Worm (Caenorhabditis elegans): ENCODE measurements around the gene D1022.5.
A peak's percentile ranks its signal among the peaks of the same experiment; 100 is the strongest.

Gene D1022.5

ce11 chrII:7478487-7479234, 20.1 kb upstream of the D1022.5 start, which contains the start of the genes aka-1 and ubc-6 (continued):
- TF ChIP-seq lin-40 (tag; optimal IDR thresholded peaks at IDR 0.05) (peak; percentile 95), cebp-2 (GFP tag; IDR thresholded peaks at IDR 0.05) (peak; percentile 78; the same call in 1 of the 2 replicates), nhr-27 (tag; optimal IDR thresholded peaks at IDR 0.05) (peak; percentile 15), aptf-3 (GFP tag; IDR thresholded peaks at IDR 0.05) (no peak), ets-4 (GFP tag; optimal IDR thresholded peaks at IDR 0.05) (no peak), mel-28 (tag; optimal IDR thresholded peaks at IDR 0.05; ENCODE audit: borderline replicate concordance) (no peak), somi-1 (GFP tag; optimal IDR thresholded peaks at IDR 0.05) (peak; percentile 48), F57C9.4 (tag; optimal IDR thresholded peaks at IDR 0.05) (no peak), mcd-1 (GFP tag; IDR thresholded peaks at IDR 0.05) (peak; percentile 96), gei-17 (GFP tag; optimal IDR thresholded peaks at IDR 0.05) (peak; percentile 66), ztf-18 (tag; optimal IDR thresholded peaks at IDR 0.05) (peak; percentile 88), C06A6.2 (GFP tag; conservative IDR thresholded peaks at IDR 0.05) (peak; percentile 97), efl-1 (GFP tag; optimal IDR thresholded peaks at IDR 0.05) (peak; percentile 54)

- no peak for TF ChIP-seq dox-1 (GFP tag; IDR thresholded peaks at IDR 0.05)
- TF ChIP-seq F57A8.1 (GFP tag; optimal IDR thresholded peaks at IDR 0.05) = no peak
- no peak for TF ChIP-seq lsl-1 (GFP tag; optimal IDR thresholded peaks at IDR 0.05)
- TF ChIP-seq tbx-9 (tag; optimal IDR thresholded peaks at IDR 0.05; ENCODE audit: borderline replicate concordance) = no peak
Observed at ce11 chrII:7469318-7469717, 10.7 kb upstream of the D1022.5 start.

- TF ChIP-seq sea-2 (GFP tag; IDR thresholded peaks at IDR 0.05) (no peak), lin-35 (GFP tag; optimal IDR thresholded peaks at IDR 0.05) (no peak), bed-2 (GFP tag; IDR thresholded peaks at IDR 0.05) (no peak), zfh-2 (GFP tag; conservative IDR thresholded peaks at IDR 0.05) (no peak), attf-3 (GFP tag; conservative IDR thresholded peaks at IDR 0.05) (no peak), rec-8 (tag; optimal IDR thresholded peaks at IDR 0.05) (no peak), ztf-18 (tag; optimal IDR thresholded peaks at IDR 0.05) (no peak), sdz-38 (tag; optimal IDR thresholded peaks at IDR 0.05) (no peak), lin-26 (GFP tag; IDR thresholded peaks at IDR 0.05) (no peak), ets-4 (GFP tag; optimal IDR thresholded peaks at IDR 0.05) (no peak), lir-1 (GFP tag; conservative IDR thresholded peaks at IDR 0.05) (no peak), C17E4.6 (GFP tag; IDR thresholded peaks at IDR 0.05) (no peak), ekl-4 (GFP tag; IDR thresholded peaks at IDR 0.05) (no peak), mel-28 (tag; optimal IDR thresholded peaks at IDR 0.05; ENCODE audit: borderline replicate concordance) (no peak), chd-7 (tag; optimal IDR thresholded peaks at IDR 0.05) (no peak), lin-54 (GFP tag; optimal IDR thresholded peaks at IDR 0.05) (no peak), madf-10 (tag; optimal IDR thresholded peaks at IDR 0.05) (no peak), pha-4 (tag; optimal IDR thresholded peaks at IDR 0.05) (no peak)
Observed at ce11 chrII:7465519-7465918, 6.9 kb upstream of the D1022.5 start, which contains the start of gene sro-1. TSS of gene sro-1 (minus strand) at chrII:7465619.

- TF ChIP-seq dox-1 (GFP tag; IDR thresholded peaks at IDR 0.05) = no peak
- no peak for TF ChIP-seq nhr-179 (tag; optimal IDR thresholded peaks at IDR 0.05)
- no peak for TF ChIP-seq bed-2 (GFP tag; IDR thresholded peaks at IDR 0.05)
- no peak for TF ChIP-seq nhr-90 (tag; optimal IDR thresholded peaks at IDR 0.05)
- no peak for TF ChIP-seq ceh-40 (GFP tag; IDR thresholded peaks at IDR 0.05)
- TF ChIP-seq mel-28 (tag; optimal IDR thresholded peaks at IDR 0.05; ENCODE audit: borderline replicate concordance) = no peak
- TF ChIP-seq unc-130 (GFP tag; optimal IDR thresholded peaks at IDR 0.05) = no peak
- no peak for TF ChIP-seq bed-1 (GFP tag; IDR thresholded peaks at IDR 0.05)
Observed at ce11 chrII:7459205-7459604, 599 bp upstream of the D1022.5 start, which contains the start of gene D1022.2. TSS of gene D1022.2 (plus strand) at chrII:7459505.

All from whole organism, young adult.